Fruit fly (Drosophila melanogaster) whole organism, adult: ENCODE data around the gene CG32625.
A peak's percentile ranks its signal among the peaks of the same experiment; 100 is the strongest.

ENCODE experiments used
- CG11617 ChIP-seq: fragments of 200-800 bp; sonication (Bioruptor generic); optimal IDR thresholded peaks from 2 replicates; lab custom pipeline; 2017; ENCODE audit warnings: mild to moderate bottlenecking, missing biosample characterization, missing genetic modification reagents, missing genetic modification characterization
- CG12768 ChIP-seq: fragments of 200-800 bp; sonication (Bioruptor generic); optimal IDR thresholded peaks from 2 replicates; lab custom pipeline; 2017; ENCODE audit warnings: missing biosample characterization, missing genetic modification characterization, mild to moderate bottlenecking, moderate library complexity, missing genetic modification reagents
- CG14711 ChIP-seq: fragments of 200-800 bp; sonication (Bioruptor generic); optimal IDR thresholded peaks from 2 replicates; lab custom pipeline; 2018; ENCODE audit warnings: missing biosample characterization, mild to moderate bottlenecking, missing genetic modification characterization, moderate library complexity
- CG1620 ChIP-seq: fragments of 200-800 bp; sonication (Bioruptor generic); optimal IDR thresholded peaks from 2 replicates; lab custom pipeline; 2016; ENCODE audit warnings: missing biosample characterization, missing genetic modification characterization
- CG33017 ChIP-seq: fragments of 200-800 bp; sonication (Bioruptor generic); optimal IDR thresholded peaks from 2 replicates; lab custom pipeline; 2018; ENCODE audit warnings: missing biosample characterization, mild to moderate bottlenecking, missing genetic modification characterization, moderate library complexity
- CG5204 ChIP-seq: fragments of 200-800 bp; sonication (Bioruptor generic); optimal IDR thresholded peaks from 2 replicates; lab custom pipeline; 2016; ENCODE audit warnings: missing biosample characterization, missing genetic modification characterization
- CG7045 ChIP-seq: fragments of 200-800 bp; sonication (Bioruptor generic); optimal IDR thresholded peaks from 2 replicates; lab custom pipeline; 2017; ENCODE audit warnings: missing biosample characterization, mild to moderate bottlenecking, missing genetic modification characterization
- CG7101 ChIP-seq: fragments of 200-800 bp; sonication (Bioruptor generic); optimal IDR thresholded peaks from 2 replicates; lab custom pipeline; 2018; ENCODE audit warnings: missing biosample characterization, mild to moderate bottlenecking, missing genetic modification characterization, moderate library complexity
- Clk ChIP-seq: fragments of 200-800 bp; sonication (Bioruptor generic); optimal IDR thresholded peaks from 2 replicates; lab custom pipeline; 2017; ENCODE audit warnings: missing biosample characterization, missing genetic modification characterization
- Crg-1 ChIP-seq: fragments of 200-800 bp; sonication (Bioruptor generic); optimal IDR thresholded peaks from 2 replicates; lab custom pipeline; 2016; ENCODE audit warnings: missing biosample characterization, missing genetic modification characterization
- Hr96 ChIP-seq: fragments of 200-800 bp; sonication (Bioruptor generic); optimal IDR thresholded peaks from 2 replicates; lab custom pipeline; 2016; ENCODE audit warnings: missing biosample characterization, missing genetic modification characterization
- Mnt ChIP-seq: fragments of 200-800 bp; sonication (Bioruptor generic); optimal IDR thresholded peaks from 2 replicates; lab custom pipeline; 2016; ENCODE audit warnings: missing biosample characterization, mild to moderate bottlenecking, missing genetic modification characterization
- bab1 ChIP-seq: fragments of 200-800 bp; sonication (Bioruptor generic); optimal IDR thresholded peaks from 3 replicates; lab custom pipeline; 2019; ENCODE audit warnings: missing biosample characterization, mild to moderate bottlenecking, missing genetic modification characterization, moderate library complexity
- cic ChIP-seq: fragments of 200-800 bp; sonication (Bioruptor generic); optimal IDR thresholded peaks from 2 replicates; lab custom pipeline; 2017; ENCODE audit warnings: missing biosample characterization, mild to moderate bottlenecking, missing genetic modification characterization, moderate library complexity
- cnc ChIP-seq, 2 experiments: fragments of >200 bp; optimal IDR thresholded peaks; 2 replicates each; lab custom pipeline; 2017
- kay ChIP-seq: fragments of 200-800 bp; sonication (Bioruptor generic); peaks from one replicate; lab custom pipeline; 2016; ENCODE audit warnings: missing biosample characterization, missing genetic modification characterization, borderline replicate concordance
- ovo ChIP-seq: fragments of 200-800 bp; sonication (Bioruptor generic); optimal IDR thresholded peaks from 2 replicates; lab custom pipeline; 2016; ENCODE audit warnings: missing biosample characterization, missing genetic modification characterization
- pad ChIP-seq: fragments of 200-800 bp; sonication (Bioruptor generic); optimal IDR thresholded peaks from 3 replicates; lab custom pipeline; 2017; ENCODE audit warnings: missing biosample characterization, missing genetic modification characterization, mild to moderate bottlenecking, moderate library complexity, missing genetic modification reagents
- tj ChIP-seq: fragments of 200-800 bp; sonication (Bioruptor generic); optimal IDR thresholded peaks from 3 replicates; lab custom pipeline; 2017; ENCODE audit warnings: missing biosample characterization, mild to moderate bottlenecking, missing genetic modification characterization, moderate library complexity
- toe ChIP-seq: fragments of 200-800 bp; sonication (Bioruptor generic); optimal IDR thresholded peaks from 2 replicates; lab custom pipeline; 2016; ENCODE audit warnings: missing biosample characterization, missing genetic modification characterization

CG32625 gene

DNA sequence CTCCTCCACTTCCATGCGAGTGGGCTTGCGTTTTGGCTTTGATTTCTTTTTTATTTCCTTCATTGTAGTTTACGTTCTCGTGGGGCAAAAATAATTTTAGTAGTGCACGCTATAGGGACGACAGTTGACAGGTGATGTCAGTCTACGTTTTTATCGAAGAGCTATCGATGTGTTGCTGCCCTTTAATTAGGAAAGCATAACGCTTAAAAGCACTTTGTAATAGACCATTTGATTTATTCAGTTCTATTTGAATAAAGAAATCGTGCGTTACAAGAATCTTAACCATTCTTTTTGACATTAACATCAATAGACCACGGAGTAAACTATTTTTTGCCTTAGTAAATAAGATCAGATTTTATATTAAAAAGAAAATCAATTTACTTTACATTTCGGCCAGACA lies 34.4 kb upstream of the CG32625 start, which contains the start of gene CG10993:
Gene CG10993 (minus strand): TSS at position 101 of the 400 bp plus-strand sequence.
- TF ChIP-seq toe (GFP tag; lab: Kevin White, UChicago) (no peak), CG33017 (tag; lab: Kevin White, UChicago) (no peak), CG7045 (GFP tag; lab: Kevin White, UChicago) (no peak)

DNA sequence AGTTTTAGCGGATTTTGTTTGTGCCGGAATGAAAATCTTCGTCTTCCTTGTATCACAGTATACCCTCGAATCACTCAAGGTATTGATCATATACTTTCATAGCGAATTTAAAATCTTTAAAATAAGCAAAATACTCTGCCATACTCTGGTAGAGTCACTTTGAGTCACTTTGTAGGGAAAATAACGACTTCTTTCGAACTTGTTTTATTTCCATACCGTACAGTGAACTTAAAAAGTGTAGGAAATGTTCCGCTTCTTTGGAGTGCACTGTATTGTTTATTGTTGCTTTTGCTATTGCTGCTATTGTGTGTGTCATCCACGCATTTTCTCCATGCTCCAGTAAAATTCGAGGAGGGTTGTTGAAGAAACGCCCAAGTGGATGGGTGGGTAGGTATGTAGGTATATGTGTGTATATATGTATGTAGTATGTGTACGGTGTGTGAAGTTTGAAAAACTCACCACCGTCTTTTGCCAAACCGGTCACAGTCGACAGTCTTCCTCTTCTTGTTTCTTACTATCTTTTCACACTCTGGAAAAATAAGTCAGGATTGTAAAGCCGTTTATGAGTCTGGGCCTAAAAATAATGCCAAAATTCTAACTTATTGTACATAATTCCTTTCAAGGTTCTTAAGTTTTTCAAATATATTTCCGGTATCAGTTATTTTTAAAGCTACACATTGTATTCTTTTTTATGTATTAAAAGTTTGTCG lies 32.5 kb upstream of the CG32625 start:
- TF ChIP-seq Crg-1 (GFP tag; lab: Kevin White, UChicago): no peak
- TF ChIP-seq toe (GFP tag; lab: Kevin White, UChicago): no peak
- no peak for TF ChIP-seq CG5204
- TF ChIP-seq CG1620: no peak
- no peak for TF ChIP-seq Mnt (GFP tag; lab: Kevin White, UChicago)
- TF ChIP-seq cic (GFP tag; lab: Kevin White, UChicago): no peak

DNA sequence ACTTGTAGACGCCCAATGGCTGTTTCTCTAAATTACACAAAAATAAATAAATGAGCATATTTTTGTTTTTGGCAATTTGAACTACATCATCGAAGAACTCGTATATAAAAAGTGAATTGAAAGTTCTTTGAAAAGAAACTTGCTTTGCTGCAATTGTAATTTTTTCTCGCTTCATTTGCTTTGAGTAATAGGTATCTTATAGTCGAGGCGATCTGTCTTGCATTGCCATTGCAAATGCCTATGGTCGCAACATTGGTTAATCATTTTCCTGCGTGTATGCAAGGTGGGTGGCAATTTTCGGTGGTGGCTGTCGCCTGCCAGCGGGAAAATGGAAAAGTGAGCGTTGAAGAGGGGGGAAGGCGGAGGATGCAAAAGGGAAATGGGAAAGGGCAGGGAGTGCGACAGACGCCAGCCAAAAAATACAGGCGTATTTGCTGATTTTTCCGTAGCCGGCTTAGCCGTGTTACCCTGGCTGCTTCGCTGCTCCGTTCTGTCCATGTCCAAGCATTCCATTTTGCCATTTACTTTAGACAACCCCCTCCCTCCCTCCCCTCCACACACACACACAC lies 30.7 kb upstream of the CG32625 start:
- TF ChIP-seq tj (GFP tag; lab: Kevin White, UChicago): no peak
- TF ChIP-seq CG14711 (tag; lab: Kevin White, UChicago): no peak
- TF ChIP-seq kay (GFP tag; lab: Kevin White, UChicago): no peak
- no peak for TF ChIP-seq pad
- TF ChIP-seq CG7045 (GFP tag; lab: Kevin White, UChicago): no peak
- no peak for TF ChIP-seq CG12768 (GFP tag; lab: Kevin White, UChicago)
- no peak for TF ChIP-seq Clk (GFP tag; lab: Kevin White, UChicago)
- no peak for TF ChIP-seq CG7101
- no peak for TF ChIP-seq cic (GFP tag; lab: Kevin White, UChicago)
- TF ChIP-seq Hr96: no peak

DNA sequence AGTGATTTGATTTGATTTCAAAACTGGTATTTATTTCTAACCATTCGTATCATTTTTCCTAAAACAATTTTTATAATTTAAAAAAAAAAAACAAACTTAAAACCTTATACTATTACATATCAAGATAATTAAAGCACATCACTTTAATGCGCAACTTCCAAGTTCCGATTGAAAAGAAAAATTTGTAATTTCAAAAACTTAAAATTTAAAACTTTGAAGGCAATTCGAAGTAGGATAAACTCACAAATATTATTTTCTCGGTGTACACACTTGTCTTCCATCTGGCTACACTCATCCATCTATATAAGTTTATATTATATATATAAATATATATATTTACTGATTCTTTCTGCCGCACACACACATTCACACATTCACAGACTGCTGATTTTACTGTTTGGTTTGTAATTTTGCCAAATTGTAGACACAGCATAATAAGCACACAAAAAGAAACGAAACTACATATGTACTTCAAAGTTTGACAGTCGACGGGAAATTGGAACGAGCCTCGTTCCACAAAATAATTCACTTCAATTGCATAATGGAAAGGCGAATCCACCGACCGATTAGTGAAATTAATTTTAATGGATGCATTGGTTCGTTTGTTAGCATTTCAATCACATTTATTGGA lies 29.5 kb upstream of the CG32625 start:
- no peak for TF ChIP-seq cnc (optimal IDR thresholded peaks at IDR 0.05; lab: Kevin White, UChicago)
- TF ChIP-seq tj (GFP tag; lab: Kevin White, UChicago): peak; percentile 98
- TF ChIP-seq bab1 (GFP tag; lab: Kevin White, UChicago): peak; percentile 36
- no peak for TF ChIP-seq CG1620
- no peak for TF ChIP-seq cic (GFP tag; lab: Kevin White, UChicago)

DNA sequence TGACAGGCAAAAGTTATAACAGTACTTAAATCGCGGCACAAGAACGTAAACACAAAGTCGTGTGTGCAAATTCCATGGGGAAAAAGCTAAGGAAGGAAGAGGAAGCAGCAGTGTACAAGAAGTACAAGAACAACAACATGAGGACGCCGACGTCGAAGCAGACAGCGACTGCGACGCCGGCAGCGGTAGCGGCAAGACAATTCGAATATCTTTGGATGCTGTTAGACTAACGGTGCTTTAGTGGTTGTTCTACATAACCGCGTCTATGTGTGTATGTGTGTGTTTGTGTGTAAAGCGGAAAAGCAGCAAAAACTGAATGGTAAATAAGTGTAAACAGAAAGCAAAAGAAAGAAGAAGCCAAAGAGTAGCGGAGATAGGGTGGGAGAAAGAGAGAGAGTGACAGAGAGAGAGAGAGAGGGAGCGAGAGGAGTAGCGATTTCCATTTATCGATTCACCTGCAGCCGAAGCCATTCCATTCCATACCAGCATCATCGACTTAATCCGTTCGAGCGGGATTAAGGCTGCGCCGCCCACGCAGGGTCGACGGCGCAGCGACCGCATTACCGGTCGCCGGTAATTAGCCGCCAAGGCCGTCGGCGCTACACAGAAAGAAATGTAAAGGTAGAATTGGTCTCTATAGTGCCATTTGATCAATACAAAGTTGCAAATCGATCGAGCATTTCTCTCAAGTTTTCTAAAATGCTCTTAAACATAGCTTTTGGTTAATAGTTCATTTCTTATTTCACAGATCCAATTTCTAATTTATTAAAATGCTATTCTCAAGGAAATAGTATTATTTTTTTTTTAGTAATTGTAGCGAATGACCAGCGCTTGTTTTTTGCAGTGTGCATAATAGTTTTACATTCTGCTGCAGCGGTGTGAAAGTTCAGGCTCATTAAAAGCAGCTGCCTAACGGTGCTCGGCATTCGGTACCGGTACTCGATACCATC lies 27.6 kb upstream of the CG32625 start:
- TF ChIP-seq CG7045 (GFP tag; lab: Kevin White, UChicago): peak; percentile 60
- peak; percentile 41 for TF ChIP-seq toe (GFP tag; lab: Kevin White, UChicago)
- TF ChIP-seq bab1 (GFP tag; lab: Kevin White, UChicago): peak; percentile 50
- peak; percentile 31 for TF ChIP-seq CG11617 (GFP tag; lab: Kevin White, UChicago)
- TF ChIP-seq Hr96: no peak
- TF ChIP-seq cic (GFP tag; lab: Kevin White, UChicago): no peak
- no peak for TF ChIP-seq Crg-1 (GFP tag; lab: Kevin White, UChicago)
- TF ChIP-seq pad: peak; percentile 14
- peak; percentile 60 for TF ChIP-seq CG5204
- peak; percentile 46 for TF ChIP-seq CG12768 (GFP tag; lab: Kevin White, UChicago)
- TF ChIP-seq ovo (GFP tag; lab: Kevin White, UChicago): peak; percentile 61
- TF ChIP-seq kay (GFP tag; lab: Kevin White, UChicago): no peak
- TF ChIP-seq CG7101: peak; percentile 56
- TF ChIP-seq cnc (optimal IDR thresholded peaks at IDR 0.05; lab: Kevin White, UChicago): no peak
- peak; percentile 52 for TF ChIP-seq tj (GFP tag; lab: Kevin White, UChicago)
- TF ChIP-seq Mnt (GFP tag; lab: Kevin White, UChicago): peak; percentile 11
- no peak for TF ChIP-seq Clk (GFP tag; lab: Kevin White, UChicago)
- no peak for TF ChIP-seq CG1620
- TF ChIP-seq CG14711 (tag; lab: Kevin White, UChicago): peak; percentile 39
- TF ChIP-seq CG33017 (tag; lab: Kevin White, UChicago): peak; percentile 21

DNA sequence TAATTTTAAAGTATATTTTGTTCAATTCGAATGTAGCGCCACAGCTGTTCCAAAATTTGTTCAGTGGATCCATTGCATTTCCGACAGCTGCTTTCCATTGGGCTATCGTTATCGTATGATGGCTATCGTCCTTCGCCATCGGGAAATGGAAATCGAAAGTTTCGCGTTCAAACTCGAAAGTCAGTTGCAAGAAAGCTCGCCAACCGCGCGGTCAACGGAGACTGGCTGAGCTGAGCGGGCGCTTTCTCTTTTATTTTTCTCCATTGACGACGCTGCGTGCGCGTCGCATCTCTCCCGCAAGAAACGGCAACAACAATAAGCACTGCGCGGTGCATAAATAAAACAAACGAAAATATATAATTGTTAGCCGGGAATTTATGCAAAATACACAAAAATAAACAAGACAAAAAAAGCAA lies 26.9 kb upstream of the CG32625 start, which contains the start of gene inaE:
Gene inaE (plus strand): TSS at position 181 of the 416 bp plus-strand sequence.
- TF ChIP-seq CG7101 (peak; percentile 28), CG11617 (GFP tag; lab: Kevin White, UChicago) (no peak), ovo (GFP tag; lab: Kevin White, UChicago) (no peak), CG12768 (GFP tag; lab: Kevin White, UChicago) (no peak), bab1 (GFP tag; lab: Kevin White, UChicago) (peak; percentile 23), CG14711 (tag; lab: Kevin White, UChicago) (peak; percentile 27), CG33017 (tag; lab: Kevin White, UChicago) (no peak), Hr96 (no peak), cic (GFP tag; lab: Kevin White, UChicago) (peak; percentile 34), CG7045 (GFP tag; lab: Kevin White, UChicago) (no peak), cnc (optimal IDR thresholded peaks at IDR 0.05; lab: Kevin White, UChicago) (no peak), Mnt (GFP tag; lab: Kevin White, UChicago) (peak; percentile 50), Crg-1 (GFP tag; lab: Kevin White, UChicago) (no peak), Clk (GFP tag; lab: Kevin White, UChicago) (no peak), pad (peak; percentile 25), CG1620 (peak; percentile 25), tj (GFP tag; lab: Kevin White, UChicago) (peak; percentile 89), toe (GFP tag; lab: Kevin White, UChicago) (no peak), CG5204 (no peak), kay (GFP tag; lab: Kevin White, UChicago) (no peak)
